Fruit fly (Drosophila melanogaster) whole organism, pupa: ENCODE measurements around the gene CG5968.

Experiments
- CG10348 ChIP-seq: fragments of 200-800 bp; sonication (Bioruptor generic); IDR thresholded peaks from 2 replicates; pipeline ENCODE4 v1.3.6; 2022; ENCODE audit warnings: missing biosample characterization, missing genetic modification characterization
- CG12605 ChIP-seq: fragments of 200-800 bp; sonication (Bioruptor generic); IDR thresholded peaks from 2 replicates; pipeline ENCODE4 v1.3.6; 2022; ENCODE audit warnings: missing biosample characterization, missing genetic modification characterization
- CG13204 ChIP-seq: fragments of 200-800 bp; sonication (Bioruptor generic); optimal IDR thresholded peaks from 2 replicates; lab custom pipeline; 2018; ENCODE audit warnings: missing biosample characterization, mild to moderate bottlenecking, missing genetic modification characterization, moderate library complexity
- CG14655 ChIP-seq: fragments of 200-800 bp; sonication (Bioruptor generic); optimal IDR thresholded peaks from 3 replicates; lab custom pipeline; 2017; ENCODE audit warnings: mild to moderate bottlenecking, missing biosample characterization, missing genetic modification reagents, missing genetic modification characterization
- CG15710 ChIP-seq: fragments of 200-800 bp; sonication (Bioruptor generic); optimal IDR thresholded peaks from 2 replicates; lab custom pipeline; 2018; ENCODE audit warnings: missing biosample characterization, mild to moderate bottlenecking, missing genetic modification characterization, moderate library complexity
- CG17806 ChIP-seq: fragments of 200-800 bp; sonication (Bioruptor generic); optimal IDR thresholded peaks from 2 replicates; lab custom pipeline; 2018; ENCODE audit warnings: missing biosample characterization, mild to moderate bottlenecking, missing genetic modification characterization, moderate library complexity
- CG32121 ChIP-seq: fragments of 200-800 bp; sonication (Bioruptor generic); IDR thresholded peaks from 2 replicates; pipeline ENCODE4 v1.3.6; 2022; ENCODE audit warnings: missing biosample characterization, missing genetic modification characterization
- CG34367 ChIP-seq: fragments of 200-800 bp; sonication (Bioruptor generic); optimal IDR thresholded peaks from 2 replicates; lab custom pipeline; 2018; ENCODE audit warnings: missing biosample characterization, mild to moderate bottlenecking, missing genetic modification characterization
- CG4496 ChIP-seq: fragments of 200-800 bp; sonication (Bioruptor generic); IDR thresholded peaks from 3 replicates; pipeline ENCODE4 v1.3.6; 2022; ENCODE audit warnings: missing biosample characterization, missing genetic modification characterization
- CG8159 ChIP-seq: fragments of 200-800 bp; sonication (Bioruptor generic); optimal IDR thresholded peaks from 3 replicates; lab custom pipeline; 2018; ENCODE audit warnings: missing biosample characterization, mild to moderate bottlenecking, missing genetic modification characterization, moderate library complexity
- CG8301 ChIP-seq: fragments of 200-800 bp; sonication (Bioruptor generic); optimal IDR thresholded peaks from 2 replicates; lab custom pipeline; 2018; ENCODE audit warnings: missing biosample characterization, mild to moderate bottlenecking, missing genetic modification characterization
- CG9948 ChIP-seq: fragments of 200-800 bp; sonication (Bioruptor generic); optimal IDR thresholded peaks from 2 replicates; lab custom pipeline; 2018; ENCODE audit warnings: missing biosample characterization, mild to moderate bottlenecking, missing genetic modification characterization, moderate library complexity
- D1 ChIP-seq: fragments of 200-800 bp; sonication (Bioruptor generic); optimal IDR thresholded peaks from 2 replicates; lab custom pipeline; 2018; ENCODE audit warnings: missing biosample characterization, mild to moderate bottlenecking, missing genetic modification characterization, moderate library complexity
- EcR ChIP-seq: fragments of 200-800 bp; sonication (Bioruptor generic); optimal IDR thresholded peaks from 3 replicates; lab custom pipeline; 2019; ENCODE audit warnings: missing biosample characterization, missing genetic modification characterization, mild to moderate bottlenecking, moderate library complexity, missing genetic modification reagents
- Ets98B ChIP-seq: fragments of 200-800 bp; sonication (Bioruptor generic); IDR thresholded peaks from 2 replicates; pipeline ENCODE4 v1.3.6; 2022; ENCODE audit warnings: missing biosample characterization, missing genetic modification characterization
- Pif1A ChIP-seq: fragments of 200-800 bp; sonication (Bioruptor generic); optimal IDR thresholded peaks from 3 replicates; lab custom pipeline; 2016; ENCODE audit warnings: missing biosample characterization, missing genetic modification characterization
- Pif1B ChIP-seq: fragments of 200-800 bp; sonication (Bioruptor generic); optimal IDR thresholded peaks from 3 replicates; lab custom pipeline; 2016; ENCODE audit warnings: missing biosample characterization, missing genetic modification characterization
- Snoo ChIP-seq: fragments of 200-800 bp; sonication (Bioruptor generic); optimal IDR thresholded peaks from 3 replicates; lab custom pipeline; 2017; ENCODE audit warnings: missing biosample characterization, mild to moderate bottlenecking, missing genetic modification characterization, inconsistent platforms
- fd96Ca ChIP-seq: fragments of 200-800 bp; sonication (Bioruptor generic); IDR thresholded peaks from 3 replicates; pipeline ENCODE4 v1.3.6; 2022; ENCODE audit warnings: missing biosample characterization, missing genetic modification characterization
- gl ChIP-seq: fragments of 200-800 bp; sonication (Bioruptor generic); optimal IDR thresholded peaks from 2 replicates; lab custom pipeline; 2018; ENCODE audit warnings: missing biosample characterization, mild to moderate bottlenecking, missing genetic modification characterization
- rn ChIP-seq: fragments of 200-800 bp; sonication (Bioruptor generic); IDR thresholded peaks from 2 replicates; pipeline ENCODE4 v1.3.6; 2022; ENCODE audit warnings: missing biosample characterization, missing genetic modification characterization

The CG5968 gene

DNA sequence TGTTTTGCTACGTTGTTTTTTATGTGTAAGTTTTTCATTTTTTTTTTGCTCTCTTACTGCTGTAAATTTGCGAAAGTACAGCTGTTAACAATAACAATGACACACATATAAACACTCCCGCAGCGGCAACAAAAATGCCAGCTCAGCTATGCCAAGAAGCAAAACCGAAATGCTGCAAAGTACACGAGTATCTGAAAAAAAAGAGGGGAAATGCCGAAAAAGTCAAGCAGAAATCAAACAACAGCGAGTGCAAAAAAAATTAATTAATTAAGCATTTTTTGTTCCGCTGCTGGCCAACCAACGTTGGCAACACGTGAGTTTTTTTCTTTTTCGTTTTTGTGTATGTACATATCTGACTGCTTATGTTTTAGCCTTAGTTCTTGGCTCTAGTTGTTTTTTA, 10.8 kb downstream of the CG5968 start:
- TF ChIP-seq D1 (tag; lab: Kevin White, UChicago): no peak
- no peak for TF ChIP-seq CG15710 (tag; lab: Kevin White, UChicago)
- no peak for TF ChIP-seq Pif1B
- TF ChIP-seq CG4496 (GFP tag; lab: Robert Waterston, UW): no peak
- TF ChIP-seq CG10348 (GFP tag; lab: Robert Waterston, UW): no peak
- no peak for TF ChIP-seq CG12605 (GFP tag; lab: Robert Waterston, UW)
- TF ChIP-seq CG14655: no peak
- no peak for TF ChIP-seq CG13204 (GFP tag; lab: Kevin White, UChicago)
- TF ChIP-seq Pif1A (GFP tag; lab: Kevin White, UChicago): no peak
- TF ChIP-seq Snoo (tag; lab: Kevin White, UChicago): no peak
- TF ChIP-seq CG17806 (tag; lab: Kevin White, UChicago): no peak
- no peak for TF ChIP-seq Ets98B
- TF ChIP-seq CG9948 (tag; lab: Kevin White, UChicago): no peak
- TF ChIP-seq rn (GFP tag; lab: Robert Waterston, UW): no peak
- no peak for TF ChIP-seq EcR (GFP tag; lab: Kevin White, UChicago)
- no peak for TF ChIP-seq CG8301 (tag; lab: Kevin White, UChicago)

- TF ChIP-seq CG14655 (no peak), CG8159 (tag; lab: Kevin White, UChicago) (no peak), EcR (GFP tag; lab: Kevin White, UChicago) (no peak), Pif1A (GFP tag; lab: Kevin White, UChicago) (no peak), D1 (tag; lab: Kevin White, UChicago) (no peak), gl (no peak), Pif1B (no peak), rn (GFP tag; lab: Robert Waterston, UW) (no peak), fd96Ca (GFP tag; lab: Robert Waterston, UW) (no peak), CG13204 (GFP tag; lab: Kevin White, UChicago) (no peak), CG9948 (tag; lab: Kevin White, UChicago) (no peak), CG10348 (GFP tag; lab: Robert Waterston, UW) (no peak), CG17806 (tag; lab: Kevin White, UChicago) (no peak)
Measured at dm6 chr2L:16538134-16538533, 11.6 kb downstream of the CG5968 start.

dm6 chr2L:16537049-16537459, 12.7 kb downstream of the CG5968 start:
- peak; percentile 84 for TF ChIP-seq CG8159 (tag; lab: Kevin White, UChicago)
- TF ChIP-seq CG4496 (GFP tag; lab: Robert Waterston, UW): no peak
- TF ChIP-seq CG17806 (tag; lab: Kevin White, UChicago): peak; percentile 39
- TF ChIP-seq D1 (tag; lab: Kevin White, UChicago): peak; percentile 43
- peak; percentile 67 for TF ChIP-seq CG15710 (tag; lab: Kevin White, UChicago)
- TF ChIP-seq Pif1B: no peak
- TF ChIP-seq Ets98B: 0 out of 2 replicates have a peak, but pooled peaks have one; percentile 17
- TF ChIP-seq rn (GFP tag; lab: Robert Waterston, UW): no peak
- TF ChIP-seq CG10348 (GFP tag; lab: Robert Waterston, UW): no peak
- TF ChIP-seq CG8301 (tag; lab: Kevin White, UChicago): peak; percentile 54
- TF ChIP-seq CG14655: peak; percentile 62
- TF ChIP-seq CG32121 (GFP tag; lab: Robert Waterston, UW): peak; percentile 20; the same call in 1 of the 2 replicates
- peak; percentile 59 for TF ChIP-seq CG9948 (tag; lab: Kevin White, UChicago)
- TF ChIP-seq fd96Ca (GFP tag; lab: Robert Waterston, UW): no peak
- TF ChIP-seq EcR (GFP tag; lab: Kevin White, UChicago): no peak
- no peak for TF ChIP-seq Snoo (tag; lab: Kevin White, UChicago)
- no peak for TF ChIP-seq CG13204 (GFP tag; lab: Kevin White, UChicago)
- no peak for TF ChIP-seq gl
- peak; percentile 1 for TF ChIP-seq CG34367
- TF ChIP-seq Pif1A (GFP tag; lab: Kevin White, UChicago): no peak
- TF ChIP-seq CG12605 (GFP tag; lab: Robert Waterston, UW): no peak

DNA sequence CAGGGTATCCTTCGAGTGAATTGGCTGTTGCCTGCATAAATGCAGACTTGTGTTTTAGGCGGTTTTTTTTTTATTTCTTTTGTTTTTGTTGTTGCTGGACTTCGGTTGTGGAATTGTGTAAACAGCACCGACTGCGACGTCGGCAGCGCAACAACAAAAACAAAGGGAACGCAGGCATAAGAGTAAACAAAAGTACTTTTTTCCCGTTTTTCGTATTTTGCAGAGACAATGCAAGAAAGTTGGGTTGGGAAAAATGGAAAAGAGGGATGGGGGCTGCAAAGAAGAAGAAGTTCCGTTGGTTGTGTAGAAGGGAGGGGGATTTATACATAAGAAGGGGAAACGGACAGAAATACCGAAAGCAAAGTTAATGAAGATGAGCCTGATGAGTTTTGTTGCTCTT, 13.3 kb downstream of the CG5968 start:
- TF ChIP-seq EcR (GFP tag; lab: Kevin White, UChicago) (no peak), CG17806 (tag; lab: Kevin White, UChicago) (no peak), CG8301 (tag; lab: Kevin White, UChicago) (no peak), rn (GFP tag; lab: Robert Waterston, UW) (no peak), CG8159 (tag; lab: Kevin White, UChicago) (no peak), D1 (tag; lab: Kevin White, UChicago) (no peak), gl (peak; percentile 66), CG15710 (tag; lab: Kevin White, UChicago) (no peak), CG34367 (no peak), CG10348 (GFP tag; lab: Robert Waterston, UW) (no peak), CG13204 (GFP tag; lab: Kevin White, UChicago) (peak; percentile 21), Ets98B (peak; percentile 40; the same call in 1 of the 2 replicates), Pif1B (peak; percentile 50), CG32121 (GFP tag; lab: Robert Waterston, UW) (no peak), CG9948 (tag; lab: Kevin White, UChicago) (no peak), fd96Ca (GFP tag; lab: Robert Waterston, UW) (0 out of 3 replicates have a peak, but pooled peaks have one; percentile 53), CG14655 (no peak), Snoo (tag; lab: Kevin White, UChicago) (no peak), CG4496 (GFP tag; lab: Robert Waterston, UW) (peak; percentile 55), Pif1A (GFP tag; lab: Kevin White, UChicago) (peak; percentile 35), CG12605 (GFP tag; lab: Robert Waterston, UW) (peak; percentile 35; the same call in 1 of the 2 replicates)

- TF ChIP-seq CG12605 (GFP tag; lab: Robert Waterston, UW): peak; percentile 92
- TF ChIP-seq CG14655: peak; percentile 91
- peak; percentile 92 for TF ChIP-seq CG15710 (tag; lab: Kevin White, UChicago)
- TF ChIP-seq CG34367: peak; percentile 93
- TF ChIP-seq CG4496 (GFP tag; lab: Robert Waterston, UW): peak; percentile 97
- peak; percentile 91 for TF ChIP-seq CG32121 (GFP tag; lab: Robert Waterston, UW)
- peak; percentile 89 for TF ChIP-seq Snoo (tag; lab: Kevin White, UChicago)
- TF ChIP-seq EcR (GFP tag; lab: Kevin White, UChicago): no peak
- TF ChIP-seq gl: peak; percentile 85
- peak; percentile 84 for TF ChIP-seq Pif1A (GFP tag; lab: Kevin White, UChicago)
- peak; percentile 47; the same call in 1 of the 2 replicates for TF ChIP-seq CG10348 (GFP tag; lab: Robert Waterston, UW)
- peak; percentile 93 for TF ChIP-seq CG9948 (tag; lab: Kevin White, UChicago)
- TF ChIP-seq CG8159 (tag; lab: Kevin White, UChicago): peak; percentile 95
- peak; percentile 90 for TF ChIP-seq rn (GFP tag; lab: Robert Waterston, UW)
- TF ChIP-seq fd96Ca (GFP tag; lab: Robert Waterston, UW): peak; percentile 81
- TF ChIP-seq CG8301 (tag; lab: Kevin White, UChicago): peak; percentile 93
- TF ChIP-seq Ets98B: peak; percentile 92
- peak; percentile 94 for TF ChIP-seq D1 (tag; lab: Kevin White, UChicago)
- peak; percentile 96 for TF ChIP-seq CG17806 (tag; lab: Kevin White, UChicago)
- TF ChIP-seq CG13204 (GFP tag; lab: Kevin White, UChicago): peak; percentile 75
- TF ChIP-seq Pif1B: peak; percentile 80
Measured at dm6 chr2L:16535673-16536144, 14.1 kb downstream of the CG5968 start.
